Fruit fly (Drosophila melanogaster) whole organism: ENCODE data around the gene ck.

Experiments
- CG8478 ChIP-seq: fragments of >200 bp; optimal IDR thresholded peaks from 2 replicates; lab custom pipeline; 2018; ENCODE audit warnings: inconsistent platforms
- Dll ChIP-seq: fragments of >200 bp; optimal IDR thresholded peaks from 2 replicates; lab custom pipeline; 2017
- EcR ChIP-seq, 2 experiments: fragments of >200 bp; optimal IDR thresholded peaks; 2 replicates each; lab custom pipeline; 2017; ENCODE audit warnings: missing biosample characterization in 2 of 2, missing genetic modification characterization in 2 of 2, missing genetic modification reagents in 2 of 2
- pan ChIP-seq: fragments of >200 bp; optimal IDR thresholded peaks from 2 replicates; lab custom pipeline; 2017
- psq ChIP-seq: fragments of >200 bp; optimal IDR thresholded peaks from 2 replicates; lab custom pipeline; 2017
- usp ChIP-seq: fragments of >200 bp; optimal IDR thresholded peaks from 2 replicates; lab custom pipeline; 2017; ENCODE audit warnings: missing biosample characterization, missing genetic modification characterization, mixed read lengths

The ck gene

DNA sequence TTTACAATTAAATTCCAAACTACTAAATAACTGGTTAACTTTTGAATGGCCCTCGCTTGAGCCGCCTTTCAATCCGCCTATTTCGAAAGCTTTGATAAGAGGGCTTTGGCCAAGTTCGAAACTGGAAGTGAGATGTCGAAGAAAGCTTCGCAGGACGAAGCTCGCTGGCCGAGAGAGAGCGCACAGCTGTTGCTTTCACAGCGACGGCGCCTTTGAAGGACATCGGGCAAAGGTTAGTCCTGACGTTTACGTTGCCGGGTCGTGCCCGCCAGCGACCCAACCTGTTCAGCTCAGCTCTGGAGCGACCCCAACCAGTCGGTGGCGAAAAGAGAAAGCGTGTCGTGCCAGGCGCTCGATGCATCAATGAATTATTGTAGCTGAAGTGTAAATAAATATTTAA is 45.9 kb downstream of the ck start:
- TF ChIP-seq CG8478 (lab: Kevin White, UChicago) (no peak), Dll (no peak), pan (lab: Kevin White, UChicago) (no peak), EcR (GFP tag; optimal IDR thresholded peaks at IDR 0.05; lab: Kevin White, UChicago) (no peak), psq (lab: Kevin White, UChicago) (no peak), usp (no peak)

DNA sequence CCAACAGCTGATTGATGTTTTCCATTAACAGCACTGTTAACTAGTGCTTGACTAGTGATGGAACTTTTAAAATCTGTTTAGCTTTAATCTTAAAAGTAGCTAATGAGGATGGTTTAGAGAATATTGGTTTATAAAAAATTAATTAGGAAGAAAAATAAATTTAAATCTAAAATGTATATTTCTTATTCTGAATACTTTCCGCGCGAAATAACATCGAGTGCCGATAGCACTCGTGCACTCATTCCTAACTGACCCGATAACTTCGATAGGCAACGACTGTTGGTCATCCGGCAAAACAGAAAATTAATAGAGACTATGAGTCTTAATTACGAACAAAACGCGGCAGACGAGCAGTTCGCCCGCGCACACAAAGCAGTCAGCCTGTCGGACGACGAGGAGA is 48.0 kb downstream of the ck start, which contains the start of the genes THG and Rnmt:
Gene THG, minus strand, starts transcription at position 22 of the 400 bp plus-strand sequence.
Gene Rnmt, plus strand, starts transcription at position 237 of the 400 bp plus-strand sequence.
- TF ChIP-seq usp (no peak), CG8478 (lab: Kevin White, UChicago) (no peak), pan (lab: Kevin White, UChicago) (no peak), EcR (GFP tag; optimal IDR thresholded peaks at IDR 0.05; lab: Kevin White, UChicago) (no peak), Dll (no peak), psq (lab: Kevin White, UChicago) (no peak)

DNA sequence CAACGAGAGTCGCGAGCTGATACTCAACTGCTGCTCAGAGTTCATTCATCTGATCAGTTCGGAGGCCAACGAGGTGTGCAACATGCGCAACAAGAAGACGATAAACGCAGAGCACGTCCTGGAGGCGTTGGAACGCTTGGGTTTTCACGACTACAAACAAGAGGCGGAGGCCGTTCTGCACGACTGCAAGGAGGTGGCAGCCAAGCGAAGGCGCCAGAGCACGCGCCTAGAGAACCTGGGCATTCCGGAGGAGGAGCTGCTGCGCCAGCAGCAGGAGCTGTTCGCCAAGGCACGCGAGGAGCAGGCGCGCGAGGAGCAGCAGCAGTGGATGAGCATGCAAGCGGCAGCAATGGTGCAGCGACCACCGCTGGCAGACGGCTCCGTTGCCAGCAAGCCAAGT is 49.6 kb downstream of the ck start:
- no peak for TF ChIP-seq pan (lab: Kevin White, UChicago)
- no peak for TF ChIP-seq Dll
- no peak for TF ChIP-seq psq (lab: Kevin White, UChicago)
- TF ChIP-seq usp: no peak
- TF ChIP-seq EcR (GFP tag; optimal IDR thresholded peaks at IDR 0.05; lab: Kevin White, UChicago): no peak
- TF ChIP-seq CG8478 (lab: Kevin White, UChicago): no peak

DNA sequence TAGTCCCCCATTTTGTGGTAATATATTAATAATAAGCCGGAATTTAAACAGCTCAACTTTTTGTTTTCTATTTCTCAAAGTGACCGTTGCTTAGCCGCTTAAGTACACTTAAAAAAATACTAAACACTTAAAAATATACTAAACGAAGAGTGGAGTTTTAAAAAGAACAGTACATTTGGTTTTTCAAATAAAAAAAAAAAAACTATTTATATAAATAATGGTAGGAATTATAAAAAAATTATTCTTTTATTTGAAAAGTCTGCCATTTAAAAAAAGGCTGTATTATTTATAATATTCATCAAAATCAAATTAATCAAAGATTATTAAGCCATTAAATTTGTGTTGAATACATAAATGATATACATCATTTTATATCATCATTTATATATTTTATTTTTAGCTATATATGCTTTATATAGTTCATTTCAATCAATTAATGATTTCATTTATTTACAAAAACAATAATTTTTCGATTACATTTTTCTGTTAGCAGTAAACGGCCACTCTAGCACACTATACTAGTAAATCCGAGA is 50.3 kb downstream of the ck start, which contains the start of the genes Ankrd49 and NC2beta:
Gene Ankrd49, minus strand, starts transcription at position 101 of the 533 bp plus-strand sequence.
Gene NC2beta, plus strand, starts transcription at position 483 of the 533 bp plus-strand sequence.
- TF ChIP-seq pan (lab: Kevin White, UChicago) (no peak), CG8478 (lab: Kevin White, UChicago) (no peak), psq (lab: Kevin White, UChicago) (no peak), EcR (GFP tag; optimal IDR thresholded peaks at IDR 0.05; lab: Kevin White, UChicago) (no peak), Dll (no peak), usp (no peak)

DNA sequence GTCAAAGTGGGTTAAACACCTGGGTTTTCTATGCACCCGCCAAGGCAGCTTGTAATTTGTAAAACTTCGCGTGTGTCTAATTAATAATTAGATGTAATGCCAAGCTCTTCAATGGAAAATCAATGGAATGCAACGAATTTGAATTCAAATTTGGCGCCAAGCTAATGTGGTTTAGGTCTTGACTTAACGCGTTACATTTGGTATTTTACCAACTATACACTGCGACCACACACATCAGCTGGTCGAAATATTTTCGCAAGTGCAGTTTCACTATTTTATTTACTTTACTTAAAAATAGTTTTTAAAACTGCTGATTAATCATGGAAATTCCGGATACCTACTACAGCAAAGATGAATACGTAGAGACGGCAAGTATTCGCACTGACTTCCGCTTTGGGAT is 52.2 kb downstream of the ck start, which contains the start of gene DCTN5-p25:
Gene DCTN5-p25, plus strand, starts transcription at position 229 of the 400 bp plus-strand sequence.
- TF ChIP-seq EcR (GFP tag; optimal IDR thresholded peaks at IDR 0.05; lab: Kevin White, UChicago): no peak

DNA sequence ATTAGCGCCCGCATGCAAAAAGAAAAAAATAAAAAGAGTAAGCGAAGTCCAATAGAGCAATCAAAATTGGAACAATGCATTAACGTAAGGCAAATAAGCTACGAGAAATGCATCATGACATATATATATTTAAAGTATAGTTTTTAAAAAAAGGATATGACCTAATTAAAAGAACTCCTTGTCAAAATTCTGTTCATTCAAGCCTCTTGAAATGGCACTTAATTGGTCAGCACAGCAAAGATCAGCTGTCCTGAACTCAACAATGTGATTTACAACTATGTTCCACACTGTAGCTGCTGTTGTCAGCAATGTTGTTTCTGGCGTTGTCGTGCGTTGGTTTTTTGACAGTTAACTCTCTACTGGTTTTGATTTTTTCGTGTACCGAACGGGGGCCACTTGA is 55.8 kb downstream of the ck start:
- no peak for TF ChIP-seq CG8478 (lab: Kevin White, UChicago)
- no peak for TF ChIP-seq usp
- TF ChIP-seq Dll: no peak
- no peak for TF ChIP-seq EcR (GFP tag; optimal IDR thresholded peaks at IDR 0.05; lab: Kevin White, UChicago)
- TF ChIP-seq pan (lab: Kevin White, UChicago): no peak
- TF ChIP-seq psq (lab: Kevin White, UChicago): no peak

DNA sequence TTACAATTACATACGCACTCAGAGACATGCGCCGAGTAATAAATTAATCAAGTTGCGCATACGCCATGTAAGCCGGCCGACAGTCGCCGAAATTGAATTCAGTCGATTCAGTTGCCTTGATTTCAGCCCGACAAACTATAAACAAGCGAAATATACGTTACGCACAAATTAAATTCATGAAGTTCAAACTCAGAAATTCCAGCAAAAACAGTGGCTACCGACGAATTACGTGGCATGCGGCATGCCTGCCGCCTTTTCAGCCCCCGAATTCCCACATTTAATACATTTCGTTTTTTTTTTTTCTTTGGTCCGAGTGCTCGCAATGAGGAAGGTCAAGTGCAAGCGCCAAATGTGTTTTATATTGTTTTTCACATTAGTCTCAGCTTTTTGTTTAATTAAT is 57.3 kb downstream of the ck start:
- TF ChIP-seq psq (lab: Kevin White, UChicago) (no peak), usp (no peak), pan (lab: Kevin White, UChicago) (no peak), Dll (no peak), EcR (GFP tag; optimal IDR thresholded peaks at IDR 0.05; lab: Kevin White, UChicago) (no peak), CG8478 (lab: Kevin White, UChicago) (no peak)

DNA sequence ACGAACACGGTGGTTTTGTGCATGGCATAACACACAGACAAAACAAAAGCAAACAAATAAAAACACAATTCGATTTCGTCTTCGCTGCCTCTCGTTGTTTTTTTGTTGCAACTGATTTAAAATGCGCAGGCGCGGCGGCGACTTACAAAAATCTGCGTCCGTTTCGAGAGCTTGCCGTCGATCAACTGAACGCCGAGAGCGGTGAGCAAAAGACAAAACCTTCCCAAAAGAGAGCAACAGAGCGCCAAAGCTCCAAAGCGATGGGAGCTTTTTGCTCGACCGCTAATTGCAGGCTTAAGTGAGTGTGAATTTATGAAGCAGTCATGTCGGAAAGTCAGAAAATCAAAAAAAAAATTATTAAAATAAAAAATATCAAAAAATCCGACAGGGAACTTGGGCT is 60.3 kb downstream of the ck start, which contains the start of gene mol:
Gene mol, minus strand, starts transcription at position 190 of the 400 bp plus-strand sequence.
- peak; percentile 37 for TF ChIP-seq Dll
- TF ChIP-seq pan (lab: Kevin White, UChicago): no peak
- TF ChIP-seq CG8478 (lab: Kevin White, UChicago): no peak

DNA sequence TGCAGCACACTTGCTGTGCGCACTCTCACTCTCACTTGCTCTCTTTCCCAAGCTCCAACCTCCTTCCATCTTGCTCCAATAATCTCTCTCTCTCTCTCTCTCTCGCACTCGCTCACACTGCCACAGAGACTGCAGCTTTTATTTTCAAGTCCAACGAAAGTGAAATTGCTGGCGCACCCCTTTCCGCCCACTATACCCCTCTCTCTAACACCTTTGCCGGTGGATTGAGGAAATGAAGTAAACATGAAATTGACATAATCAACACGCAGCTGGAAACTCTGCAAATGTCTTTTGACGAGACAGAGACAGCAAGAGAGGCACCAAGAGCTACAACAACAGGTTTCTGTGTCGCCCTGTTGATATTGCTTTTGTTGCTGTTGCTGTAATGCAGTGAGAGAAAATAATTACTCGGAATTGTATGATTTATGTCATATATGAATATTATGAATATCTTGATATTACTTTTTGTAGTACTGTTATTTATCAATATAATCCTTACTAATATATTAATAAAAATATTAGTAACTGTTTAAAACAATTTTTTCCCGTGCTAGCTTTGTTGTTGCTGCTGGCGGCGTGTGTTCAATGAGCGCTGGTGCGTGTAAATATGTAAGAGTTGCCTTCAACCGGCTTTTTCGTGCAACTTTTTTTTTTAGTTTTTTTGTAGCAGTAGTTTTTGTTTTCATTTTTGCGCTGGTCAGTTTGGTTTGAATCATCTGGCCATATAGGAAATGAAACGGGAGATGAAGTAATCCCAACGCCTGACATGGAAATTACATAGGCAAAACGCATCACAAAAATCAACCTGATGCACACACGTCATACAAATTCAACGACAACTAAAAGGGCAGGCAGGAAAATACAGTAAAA is 61.8 kb downstream of the ck start:
- TF ChIP-seq EcR (GFP tag; optimal IDR thresholded peaks at IDR 0.05; lab: Kevin White, UChicago) (peak in 1 of 2 experiments; percentile 3), usp (no peak), CG8478 (lab: Kevin White, UChicago) (no peak), Dll (peak; percentile 26)
